Worm (Caenorhabditis elegans) whole organism, L1 larva: ENCODE measurements around the gene lact-8.

Experiments used
- isw-1 ChIP-seq: fragments of 200-800 bp; sonication (Bioruptor generic); IDR thresholded peaks from 2 replicates; pipeline ENCODE4 v1.3.6; 2022; ENCODE audit warnings: missing genetic modification characterization, missing compliant biosample characterization
- mdl-1 ChIP-seq, 2 experiments: fragments of 150-350 bp; optimal IDR thresholded peaks; 2 replicates each; lab custom pipeline; 2014 to 2017; ENCODE audit warnings: missing biosample characterization in 2 of 2, missing genetic modification characterization in 2 of 2, inconsistent platforms in 1 of 2
- pax-3 ChIP-seq: fragments of 200-800 bp; sonication (Bioruptor generic); optimal IDR thresholded peaks from 2 replicates; lab custom pipeline; 2018; ENCODE audit warnings: mild to moderate bottlenecking, missing genetic modification characterization, moderate library complexity, missing compliant biosample characterization

ce11 chrV:11078104-11078724, 15.2 kb downstream of the lact-8 start, which contains the start of gene act-2:
- TF ChIP-seq mdl-1 (tag; optimal IDR thresholded peaks at IDR 0.05; lab: Kevin White, UChicago) (peak in 1 of 2 experiments; percentile 64), isw-1 (peak; percentile 51), pax-3 (tag; lab: Kevin White, UChicago) (peak; percentile 7)
